Worm (Caenorhabditis elegans) whole organism, L2 larva: ENCODE results near the gene odd-1.
"Not testable (repeated sequence)": the region's sequence is repeated elsewhere in the genome, so short reads cannot be mapped to it uniquely, and the experiment has no call there.

ENCODE experiments used
- C34F6.9 ChIP-seq: fragments of 150-350 bp; optimal IDR thresholded peaks from 2 replicates; lab custom pipeline; 2014; ENCODE audit warnings: missing biosample characterization, missing genetic modification characterization
- Y55F3AM.14 ChIP-seq: fragments of 200-800 bp; sonication (Bioruptor generic); optimal IDR thresholded peaks from 2 replicates; lab custom pipeline; 2018; ENCODE audit warnings: mild to moderate bottlenecking, missing genetic modification characterization, missing compliant biosample characterization
- alr-1 ChIP-seq: fragments of 150-350 bp; optimal IDR thresholded peaks from 2 replicates; lab custom pipeline; 2014; ENCODE audit warnings: missing biosample characterization, missing genetic modification characterization
- aly-2 ChIP-seq: fragments of 150-350 bp; optimal IDR thresholded peaks from 2 replicates; lab custom pipeline; 2014; ENCODE audit warnings: missing biosample characterization, missing genetic modification characterization
- blmp-1 ChIP-seq: sonication (generic microtip); optimal IDR thresholded peaks from 2 replicates; lab custom pipeline; 2017; ENCODE audit warnings: missing genetic modification characterization, mild to moderate bottlenecking, missing compliant biosample characterization, antibody characterized with exemption, moderate library complexity; ENCODE audit not compliant: insufficient read depth
- ceh-82 ChIP-seq: fragments of 150-350 bp; optimal IDR thresholded peaks from 2 replicates; lab custom pipeline; 2014; ENCODE audit warnings: missing biosample characterization, missing genetic modification characterization
- crh-2 ChIP-seq: sonication (generic microtip); optimal IDR thresholded peaks from 2 replicates; lab custom pipeline; 2017; ENCODE audit warnings: missing biosample characterization, missing genetic modification characterization
- dmd-4 ChIP-seq: sonication (generic microtip); optimal IDR thresholded peaks from 2 replicates; lab custom pipeline; 2017; ENCODE audit warnings: missing biosample characterization, missing genetic modification characterization
- elt-1 ChIP-seq: fragments of 150-350 bp; optimal IDR thresholded peaks from 2 replicates; lab custom pipeline; 2014; ENCODE audit warnings: missing biosample characterization, missing genetic modification characterization
- elt-3 ChIP-seq: sonication (generic microtip); optimal IDR thresholded peaks from 2 replicates; lab custom pipeline; 2017; ENCODE audit warnings: missing biosample characterization, missing genetic modification characterization
- fos-1 ChIP-seq: fragments of 150-350 bp; optimal IDR thresholded peaks from 2 replicates; lab custom pipeline; 2014; ENCODE audit warnings: missing biosample characterization, missing genetic modification characterization
- gmeb-1 ChIP-seq: fragments of 150-350 bp; optimal IDR thresholded peaks from 2 replicates; lab custom pipeline; 2014; ENCODE audit warnings: missing biosample characterization, missing genetic modification characterization
- lsy-2 ChIP-seq, 2 experiments: fragments of 150-350 bp in 1 of 2; sonication (generic microtip) in 1 of 2; optimal IDR thresholded peaks; 2 replicates each; lab custom pipeline; 2014 to 2017; ENCODE audit warnings: missing biosample characterization in 2 of 2, missing genetic modification characterization in 2 of 2
- mbf-1 ChIP-seq: sonication (generic microtip); optimal IDR thresholded peaks from 2 replicates; lab custom pipeline; 2017; ENCODE audit warnings: missing biosample characterization, missing genetic modification characterization
- mdl-1 ChIP-seq, 2 experiments: fragments of 150-350 bp in 1 of 2; sonication (generic microtip) in 1 of 2; optimal IDR thresholded peaks; 2 replicates each; lab custom pipeline; 2017; ENCODE audit warnings: missing biosample characterization in 2 of 2, missing genetic modification characterization in 2 of 2
- nhr-10 ChIP-seq: sonication (generic microtip); optimal IDR thresholded peaks from 2 replicates; lab custom pipeline; 2017; ENCODE audit warnings: missing biosample characterization, missing genetic modification characterization
- nhr-11 ChIP-seq: fragments of 150-350 bp; optimal IDR thresholded peaks from 2 replicates; lab custom pipeline; 2014; ENCODE audit warnings: missing biosample characterization, missing genetic modification characterization
- nhr-12 ChIP-seq: fragments of 150-350 bp; optimal IDR thresholded peaks from 2 replicates; lab custom pipeline; 2014; ENCODE audit warnings: missing biosample characterization, missing genetic modification characterization
- nhr-129 ChIP-seq: fragments of 150-350 bp; optimal IDR thresholded peaks from 2 replicates; lab custom pipeline; 2014; ENCODE audit warnings: missing biosample characterization, missing genetic modification characterization
- nhr-21 ChIP-seq: fragments of 150-350 bp; optimal IDR thresholded peaks from 2 replicates; lab custom pipeline; 2014; ENCODE audit warnings: missing biosample characterization, missing genetic modification characterization
- nhr-23 ChIP-seq: fragments of 150-350 bp; optimal IDR thresholded peaks from 2 replicates; lab custom pipeline; 2014; ENCODE audit warnings: missing biosample characterization, missing genetic modification reagents, missing genetic modification characterization
- nhr-237 ChIP-seq: fragments of 150-350 bp; optimal IDR thresholded peaks from 2 replicates; lab custom pipeline; 2014; ENCODE audit warnings: missing biosample characterization, missing genetic modification characterization
- nhr-25 ChIP-seq: fragments of 150-350 bp; sonication (generic microtip); optimal IDR thresholded peaks from 3 replicates; lab custom pipeline; 2014; ENCODE audit warnings: missing biosample characterization, missing genetic modification characterization
- nhr-77 ChIP-seq: fragments of 150-350 bp; optimal IDR thresholded peaks from 2 replicates; lab custom pipeline; 2014; ENCODE audit warnings: missing biosample characterization, missing genetic modification characterization
- peb-1 ChIP-seq: fragments of 150-350 bp; optimal IDR thresholded peaks from 2 replicates; lab custom pipeline; 2014; ENCODE audit warnings: missing biosample characterization, missing genetic modification characterization
- sem-4 ChIP-seq: fragments of 150-350 bp; optimal IDR thresholded peaks from 2 replicates; lab custom pipeline; 2014; ENCODE audit warnings: missing biosample characterization, missing genetic modification reagents, missing genetic modification characterization
- skn-1 ChIP-seq: sonication (generic microtip); optimal IDR thresholded peaks from 2 replicates; lab custom pipeline; 2017; ENCODE audit warnings: missing biosample characterization, missing genetic modification characterization
- sma-3 ChIP-seq: sonication (generic microtip); optimal IDR thresholded peaks from 2 replicates; lab custom pipeline; 2016; ENCODE audit warnings: missing genetic modification reagents, missing genetic modification characterization, missing compliant biosample characterization
- sma-9 ChIP-seq, 2 experiments: fragments of 150-350 bp in 1 of 2; sonication (generic microtip) in 1 of 2; optimal IDR thresholded peaks; 2 replicates each; lab custom pipeline; 2014 to 2016; ENCODE audit warnings: missing genetic modification characterization in 2 of 2, mild to moderate bottlenecking in 1 of 2, missing biosample characterization in 1 of 2, missing compliant biosample characterization in 1 of 2, missing genetic modification reagents in 1 of 2, moderate library complexity in 1 of 2
- unc-39 ChIP-seq: fragments of 150-350 bp; optimal IDR thresholded peaks from 2 replicates; lab custom pipeline; 2014; ENCODE audit warnings: missing biosample characterization, missing genetic modification characterization
- unc-55 ChIP-seq: fragments of 150-350 bp; sonication (generic microtip); optimal IDR thresholded peaks from 3 replicates; lab custom pipeline; 2014; ENCODE audit warnings: missing biosample characterization, missing genetic modification reagents, missing genetic modification characterization
- zag-1 ChIP-seq: fragments of 150-350 bp; optimal IDR thresholded peaks from 2 replicates; lab custom pipeline; 2014; ENCODE audit warnings: missing biosample characterization, missing genetic modification characterization
- ztf-1 ChIP-seq: fragments of 200-800 bp; sonication (Bioruptor generic); conservative IDR thresholded peaks from 2 replicates; pipeline ENCODE4 v1.3.6; 2022; ENCODE audit warnings: missing genetic modification characterization, missing compliant biosample characterization
- ztf-4 ChIP-seq: fragments of 150-350 bp; optimal IDR thresholded peaks from 2 replicates; lab custom pipeline; 2014; ENCODE audit warnings: missing biosample characterization, missing genetic modification characterization

The odd-1 gene

ce11 chrIII:7124364-7124763 lies 16.3 kb downstream of the odd-1 start, which contains the start of gene B0280.2:
Gene B0280.2, plus strand, starts transcription at chrIII:7124664.
- no peak for TF ChIP-seq nhr-12
- no peak for TF ChIP-seq nhr-10 (tag; lab: Kevin White, UChicago)
- no peak for TF ChIP-seq nhr-25
- TF ChIP-seq nhr-77 (tag; lab: Kevin White, UChicago): no peak
- no peak for TF ChIP-seq sma-3 (GFP tag; lab: Kevin White, UChicago)
- TF ChIP-seq ceh-82: no peak
- TF ChIP-seq unc-39: no peak
- no peak for TF ChIP-seq aly-2 (tag; lab: Kevin White, UChicago)
- TF ChIP-seq nhr-21 (tag; lab: Kevin White, UChicago): no peak
- TF ChIP-seq ztf-1 (GFP tag; lab: Robert Waterston, UW): no peak
- TF ChIP-seq unc-55: no peak
- no peak for TF ChIP-seq elt-1 (tag; lab: Kevin White, UChicago)
- no peak for TF ChIP-seq skn-1 (tag; lab: Kevin White, UChicago)
- TF ChIP-seq gmeb-1 (tag; lab: Kevin White, UChicago): no peak
- TF ChIP-seq nhr-11 (tag; lab: Kevin White, UChicago): no peak
- TF ChIP-seq sma-9 (GFP tag; optimal IDR thresholded peaks at IDR 0.05; lab: Kevin White, UChicago): no peak
- TF ChIP-seq sma-9 (tag; optimal IDR thresholded peaks at IDR 0.05; lab: Kevin White, UChicago): no peak
- no peak for TF ChIP-seq mdl-1 (tag; optimal IDR thresholded peaks at IDR 0.05; lab: Kevin White, UChicago)
- no peak for TF ChIP-seq mbf-1 (tag; lab: Kevin White, UChicago)
- no peak for TF ChIP-seq blmp-1
- TF ChIP-seq lsy-2 (tag; optimal IDR thresholded peaks at IDR 0.05; lab: Kevin White, UChicago): no peak

- TF ChIP-seq ztf-4 (tag; lab: Kevin White, UChicago); nhr-23 (tag; lab: Kevin White, UChicago); lsy-2 (tag; optimal IDR thresholded peaks at IDR 0.05; lab: Kevin White, UChicago): not testable (repeated sequence)
Observed at ce11 chrIII:7128601-7129000, 20.5 kb downstream of the odd-1 start, which contains the start of gene viro-2. Gene viro-2, plus strand, starts transcription at chrIII:7128901.

DNA sequence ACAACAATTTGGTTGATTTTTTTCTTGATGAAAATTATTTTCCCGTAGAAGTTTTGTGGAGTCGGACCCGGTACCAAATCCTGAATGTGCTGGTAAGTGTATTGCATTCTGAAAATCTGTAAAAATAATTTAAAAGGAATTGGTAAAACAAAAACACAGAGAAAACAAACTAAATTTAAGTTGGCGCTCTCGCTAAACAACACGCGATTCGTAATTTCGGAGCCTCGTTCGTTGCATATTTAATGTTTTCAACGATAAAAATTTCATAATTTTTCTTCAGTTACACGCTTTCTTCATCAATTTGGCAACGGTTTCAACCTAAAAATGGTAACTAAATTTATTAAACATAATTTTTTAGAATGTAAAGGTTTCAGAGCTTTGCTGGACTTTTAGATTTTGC lies 25.4 kb downstream of the odd-1 start, which contains the start of the genes pot-1 and ggtb-1:
Gene pot-1 (minus strand): TSS at position 120 of the 400 bp plus-strand sequence.
Gene ggtb-1 (plus strand): TSS at position 208 of the 400 bp plus-strand sequence.
- TF ChIP-seq lsy-2 (tag; optimal IDR thresholded peaks at IDR 0.05; lab: Kevin White, UChicago): peak in 1 of 2 experiments; percentile 35
- TF ChIP-seq gmeb-1 (tag; lab: Kevin White, UChicago): peak; percentile 7
- TF ChIP-seq nhr-129 (tag; lab: Kevin White, UChicago): no peak
- peak; percentile 47 for TF ChIP-seq C34F6.9
- no peak for TF ChIP-seq skn-1 (tag; lab: Kevin White, UChicago)
- peak; percentile 55 for TF ChIP-seq unc-55

- TF ChIP-seq nhr-77 (tag; lab: Kevin White, UChicago): no peak
- no peak for TF ChIP-seq dmd-4
- TF ChIP-seq elt-1 (tag; lab: Kevin White, UChicago): no peak
- no peak for TF ChIP-seq C34F6.9
- TF ChIP-seq zag-1 (tag; lab: Kevin White, UChicago): no peak
- no peak for TF ChIP-seq crh-2 (tag; lab: Kevin White, UChicago)
- no peak for TF ChIP-seq fos-1 (tag; lab: Kevin White, UChicago)
- no peak for TF ChIP-seq Y55F3AM.14
- no peak for TF ChIP-seq gmeb-1 (tag; lab: Kevin White, UChicago)
- no peak for TF ChIP-seq peb-1 (tag; lab: Kevin White, UChicago)
- no peak for TF ChIP-seq aly-2 (tag; lab: Kevin White, UChicago)
- no peak for TF ChIP-seq nhr-25
- no peak for TF ChIP-seq alr-1 (tag; lab: Kevin White, UChicago)
- no peak for TF ChIP-seq ztf-1 (GFP tag; lab: Robert Waterston, UW)
- TF ChIP-seq sem-4 (tag; lab: Kevin White, UChicago): no peak
- TF ChIP-seq nhr-21 (tag; lab: Kevin White, UChicago): no peak
- TF ChIP-seq ztf-4 (tag; lab: Kevin White, UChicago): no peak
- no peak for TF ChIP-seq nhr-237 (tag; lab: Kevin White, UChicago)
- no peak for TF ChIP-seq elt-3 (tag; lab: Kevin White, UChicago)
- TF ChIP-seq, all 48 proteins: peak for 0
Observed at ce11 chrIII:7136015-7136414, 27.9 kb downstream of the odd-1 start, which contains the start of gene B0280.17. Gene B0280.17, minus strand, starts transcription at chrIII:7136115.
